Worm (Caenorhabditis elegans) whole organism, dauer: ENCODE measurements around the gene F54F2.9.

Experiments used
- unc-62 ChIP-seq: sonication (generic microtip); optimal IDR thresholded peaks from 2 replicates; lab custom pipeline; 2017; ENCODE audit warnings: missing biosample characterization, missing genetic modification reagents, missing genetic modification characterization

Gene F54F2.9

ce11 chrIII:8827128-8827527 lies at the start of gene F54F2.9:
Gene F54F2.9, minus strand, starts transcription at chrIII:8827228.
- no peak for TF ChIP-seq unc-62 (GFP tag; lab: Kevin White, UChicago)

- TF ChIP-seq unc-62 (GFP tag; lab: Kevin White, UChicago), result no peak
Measured at ce11 chrIII:8873990-8874668, 47.1 kb upstream of the F54F2.9 start.

ce11 chrIII:8873045-8873457 lies 46.0 kb upstream of the F54F2.9 start:
- TF ChIP-seq unc-62 (GFP tag; lab: Kevin White, UChicago), result no peak

ce11 chrIII:8869663-8870062 lies 42.6 kb upstream of the F54F2.9 start:
- no peak for TF ChIP-seq unc-62 (GFP tag; lab: Kevin White, UChicago)

ce11 chrIII:8867922-8868655 lies 41.1 kb upstream of the F54F2.9 start:
- no peak for TF ChIP-seq unc-62 (GFP tag; lab: Kevin White, UChicago)

ce11 chrIII:8866983-8867842 lies 40.2 kb upstream of the F54F2.9 start:
- no peak for TF ChIP-seq unc-62 (GFP tag; lab: Kevin White, UChicago)

ce11 chrIII:8866038-8866437 lies 39.0 kb upstream of the F54F2.9 start:
- TF ChIP-seq unc-62 (GFP tag; lab: Kevin White, UChicago), result no peak

ce11 chrIII:8865294-8865766 lies 38.3 kb upstream of the F54F2.9 start:
- TF ChIP-seq unc-62 (GFP tag; lab: Kevin White, UChicago), result no peak

ce11 chrIII:8858482-8858881 lies 31.5 kb upstream of the F54F2.9 start:
- TF ChIP-seq unc-62 (GFP tag; lab: Kevin White, UChicago), result no peak

ce11 chrIII:8851961-8852360 lies 24.9 kb upstream of the F54F2.9 start, which contains the start of gene plg-1:
Gene plg-1, plus strand, starts transcription at chrIII:8852261.
- TF ChIP-seq unc-62 (GFP tag; lab: Kevin White, UChicago), result no peak

ce11 chrIII:8850482-8851047 lies 23.5 kb upstream of the F54F2.9 start, which contains the start of gene F44E2.9:
Gene F44E2.9, minus strand, starts transcription at chrIII:8850532.
- TF ChIP-seq unc-62 (GFP tag; lab: Kevin White, UChicago), result no peak

- no peak for TF ChIP-seq unc-62 (GFP tag; lab: Kevin White, UChicago)
Measured at ce11 chrIII:8849507-8849906, 22.5 kb upstream of the F54F2.9 start, which contains the start of gene F44E2.8. Gene F44E2.8, minus strand, starts transcription at chrIII:8849877.

ce11 chrIII:8848372-8848771 lies 21.3 kb upstream of the F54F2.9 start, which contains the start of gene F44E2.7:
Gene F44E2.7, minus strand, starts transcription at chrIII:8848472.
- no peak for TF ChIP-seq unc-62 (GFP tag; lab: Kevin White, UChicago)

- no peak for TF ChIP-seq unc-62 (GFP tag; lab: Kevin White, UChicago)
Measured at ce11 chrIII:8847722-8848121, 20.7 kb upstream of the F54F2.9 start.

ce11 chrIII:8845114-8845513 lies 18.1 kb upstream of the F54F2.9 start, which contains the start of gene F44E2.6:
Gene F44E2.6, minus strand, starts transcription at chrIII:8845214.
- no peak for TF ChIP-seq unc-62 (GFP tag; lab: Kevin White, UChicago)
